Worm (Caenorhabditis elegans): ENCODE results near the gene K08B12.3.
A peak's percentile ranks its signal among the peaks of the same experiment; 100 is the strongest.

The K08B12.3 gene

ce11 chrV:6276205-6276604, 41.2 kb downstream of the K08B12.3 start, which contains the start of gene F31F7.1 (continued):
- TF ChIP-seq hif-1 (tag; optimal IDR thresholded peaks at IDR 0.05) (peak in 1 of 2 experiments; percentile 5), aha-1 (tag) (peak; percentile 93)

DNA sequence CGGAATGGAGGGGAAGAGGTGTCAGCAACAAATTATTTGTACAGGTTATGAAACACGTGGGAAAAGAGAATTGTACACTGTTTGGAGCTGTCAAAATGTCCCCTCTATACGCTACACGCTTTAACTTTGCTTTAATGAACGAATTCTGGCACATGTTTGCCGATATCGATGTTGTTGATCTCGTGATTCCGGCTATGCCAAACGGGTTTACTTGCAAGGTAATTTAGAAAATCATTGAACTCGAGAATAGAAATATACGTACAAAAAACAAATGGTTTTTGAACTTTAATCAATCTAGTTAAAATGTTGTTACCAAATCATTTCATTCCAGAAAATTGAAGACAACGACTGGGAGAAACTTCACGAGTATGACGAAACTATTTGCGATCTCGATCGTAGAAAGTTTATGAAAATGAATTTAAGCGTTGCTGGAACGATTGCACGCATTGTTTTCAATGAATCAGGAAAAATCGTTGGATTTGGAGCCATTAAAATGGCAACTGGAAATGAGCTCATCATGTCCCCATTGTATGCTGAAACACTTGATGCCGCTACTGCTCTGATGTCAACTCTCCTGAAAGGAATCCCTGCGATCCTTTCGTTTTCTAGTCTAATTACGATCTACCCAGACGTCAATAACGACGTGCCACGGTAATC, 42.3 kb downstream of the K08B12.3 start:
- peak; percentile 23 for TF ChIP-seq dve-1 (tag; optimal IDR thresholded peaks at IDR 0.05; ENCODE audit: insufficient read depth)
- TF ChIP-seq daf-16 (GFP tag; optimal IDR thresholded peaks at IDR 0.05) = no peak
- peak; percentile 65 for TF ChIP-seq daf-16 (tag; optimal IDR thresholded peaks at IDR 0.05)
- no peak for TF ChIP-seq unc-39 (tag; optimal IDR thresholded peaks at IDR 0.05)
- no peak for TF ChIP-seq nhr-48 (tag; optimal IDR thresholded peaks at IDR 0.05)
- no peak for TF ChIP-seq rbr-2 (tag; optimal IDR thresholded peaks at IDR 0.05)
- TF ChIP-seq pqm-1 (tag; optimal IDR thresholded peaks at IDR 0.05) = no peak
- no peak for TF ChIP-seq fkh-10 (GFP tag; optimal IDR thresholded peaks at IDR 0.05)
- TF ChIP-seq madf-9 (GFP tag; conservative IDR thresholded peaks at IDR 0.05) = no peak
- TF ChIP-seq duxl-1 (tag; optimal IDR thresholded peaks at IDR 0.05; ENCODE audit: poor library complexity) = no peak
- no peak for TF ChIP-seq nhr-237 (tag; optimal IDR thresholded peaks at IDR 0.05)
- TF ChIP-seq jun-1 (tag; optimal IDR thresholded peaks at IDR 0.05) = no peak
- TF ChIP-seq pha-4 (GFP tag; IDR thresholded peaks at IDR 0.05) = no peak
- TF ChIP-seq pha-4 (tag; optimal IDR thresholded peaks at IDR 0.05) = no peak
- TF ChIP-seq daf-8 (GFP tag; IDR thresholded peaks at IDR 0.05) = no peak
- TF ChIP-seq hlh-30 (tag; optimal IDR thresholded peaks at IDR 0.05; ENCODE audit: insufficient read depth) = peak; percentile 59
- peak; percentile 91 for TF ChIP-seq aha-1 (tag)
- no peak for TF ChIP-seq mdt-29 (GFP tag; IDR thresholded peaks at IDR 0.05)
- peak; percentile 86 for TF ChIP-seq ama-1 (optimal IDR thresholded peaks at IDR 0.05)
- TF ChIP-seq nhr-11 (tag; optimal IDR thresholded peaks at IDR 0.05) = no peak
- TF ChIP-seq ceh-32 (tag; optimal IDR thresholded peaks at IDR 0.05; ENCODE audit: poor library complexity) = no peak
- TF ChIP-seq daf-19 (GFP tag; conservative IDR thresholded peaks at IDR 0.05) = no peak
- peak; percentile 11 for TF ChIP-seq sdz-12 (GFP tag; optimal IDR thresholded peaks at IDR 0.05)
- no peak; the same call in 1 of the 2 replicates for TF ChIP-seq nhr-42 (GFP tag; IDR thresholded peaks at IDR 0.05)
- TF ChIP-seq ces-1 (GFP tag; optimal IDR thresholded peaks at IDR 0.05) = no peak
- TF ChIP-seq nhr-10 (tag; optimal IDR thresholded peaks at IDR 0.05) = no peak
- TF ChIP-seq daf-12 (tag; optimal IDR thresholded peaks at IDR 0.05) = no peak
- TF ChIP-seq dmd-6 (GFP tag; IDR thresholded peaks at IDR 0.05) = peak; percentile 24; the same call in 1 of the 2 replicates
- no peak for TF ChIP-seq Y48G9A.11 (GFP tag; IDR thresholded peaks at IDR 0.05)
- TF ChIP-seq lin-38 (GFP tag; IDR thresholded peaks at IDR 0.05) = 0 out of 2 replicates have a peak, but pooled peaks have one; percentile 8
- peak; percentile 46 for TF ChIP-seq nhr-77 (tag; optimal IDR thresholded peaks at IDR 0.05)
- no peak for TF ChIP-seq Y75B8A.6 (GFP tag; IDR thresholded peaks at IDR 0.05)
- no peak for TF ChIP-seq arid-1 (GFP tag; conservative IDR thresholded peaks at IDR 0.05)
- peak in 1 of 2 experiments; percentile 86 for TF ChIP-seq unc-62 (GFP tag; optimal IDR thresholded peaks at IDR 0.05 in 1 of 2)
- no peak for TF ChIP-seq unc-62 (tag; optimal IDR thresholded peaks at IDR 0.05)
- TF ChIP-seq nhr-28 (tag; optimal IDR thresholded peaks at IDR 0.05) = no peak
- TF ChIP-seq mes-2 (tag; optimal IDR thresholded peaks at IDR 0.05; ENCODE audit: poor library complexity, severe bottlenecking) = no peak
- no peak for TF ChIP-seq lim-7 (GFP tag; IDR thresholded peaks at IDR 0.05)
- no peak for TF ChIP-seq vab-7 (GFP tag; IDR thresholded peaks at IDR 0.05)
- TF ChIP-seq ceh-28 (tag; optimal IDR thresholded peaks at IDR 0.05) = no peak
- TF ChIP-seq lin-13 (GFP tag; optimal IDR thresholded peaks at IDR 0.05) = no peak
- TF ChIP-seq nhr-41 (GFP tag; IDR thresholded peaks at IDR 0.05) = no peak
- TF ChIP-seq nhr-102 (tag; optimal IDR thresholded peaks at IDR 0.05) = no peak
- TF ChIP-seq mxl-2 (GFP tag; conservative IDR thresholded peaks at IDR 0.05) = no peak
- no peak for TF ChIP-seq madf-5 (GFP tag; IDR thresholded peaks at IDR 0.05)
- TF ChIP-seq mep-1 (tag; optimal IDR thresholded peaks at IDR 0.05) = peak; percentile 21
- TF ChIP-seq ZK546.5 (tag; optimal IDR thresholded peaks at IDR 0.05) = no peak
- no peak for TF ChIP-seq gei-8 (GFP tag; optimal IDR thresholded peaks at IDR 0.05)
